Worm (Caenorhabditis elegans) whole organism, young adult: ENCODE measurements around the gene lsm-1.

Experiments used
- B0035.1 ChIP-seq: sonication (generic microtip); optimal IDR thresholded peaks from 2 replicates; lab custom pipeline; 2016; ENCODE audit warnings: missing genetic modification characterization, mild to moderate bottlenecking, missing compliant biosample characterization, missing genotype, missing genetic modification reagents
- C06A6.2 ChIP-seq: fragments of 200-800 bp; sonication (Bioruptor generic); conservative IDR thresholded peaks from 2 replicates; pipeline ENCODE4 v1.3.6; 2022; ENCODE audit warnings: missing genetic modification characterization, missing compliant biosample characterization
- F10E7.11 ChIP-seq: sonication (generic microtip); optimal IDR thresholded peaks from 2 replicates; lab custom pipeline; 2017; ENCODE audit warnings: mild to moderate bottlenecking, missing genetic modification characterization, moderate library complexity, missing compliant biosample characterization
- F22D6.2 ChIP-seq: sonication (generic microtip); optimal IDR thresholded peaks from 2 replicates; lab custom pipeline; 2016; ENCODE audit warnings: mild to moderate bottlenecking, missing genetic modification characterization, missing compliant biosample characterization
- F33H1.4 ChIP-seq: fragments of 200-800 bp; sonication (Bioruptor generic); IDR thresholded peaks from 2 replicates; pipeline ENCODE4 v1.3.6; 2022; ENCODE audit warnings: missing genetic modification reagents, missing genetic modification characterization, missing compliant biosample characterization
- F37B4.10 ChIP-seq: fragments of 200-800 bp; sonication (Bioruptor generic); IDR thresholded peaks from 2 replicates; pipeline ENCODE4 v1.3.6; 2022; ENCODE audit warnings: missing genetic modification characterization, missing compliant biosample characterization
- F49E8.2 ChIP-seq: sonication (generic microtip); optimal IDR thresholded peaks from 3 replicates; lab custom pipeline; 2017; ENCODE audit warnings: missing genetic modification characterization, mild to moderate bottlenecking, missing compliant biosample characterization, antibody characterized with exemption, moderate library complexity; ENCODE audit not compliant: insufficient read depth
- F52B5.7 ChIP-seq: sonication (generic microtip); optimal IDR thresholded peaks from 2 replicates; lab custom pipeline; 2016; ENCODE audit warnings: mild to moderate bottlenecking, missing genetic modification characterization, missing compliant biosample characterization
- F55B11.4 ChIP-seq: sonication (generic microtip); optimal IDR thresholded peaks from 2 replicates; lab custom pipeline; 2016; ENCODE audit warnings: missing compliant biosample characterization, missing genetic modification characterization, borderline replicate concordance; ENCODE audit not compliant: insufficient read depth
- F57A8.1 ChIP-seq: fragments of 200-800 bp; sonication (Bioruptor generic); optimal IDR thresholded peaks from 2 replicates; lab custom pipeline; 2018; ENCODE audit warnings: mild to moderate bottlenecking, missing genetic modification characterization, moderate library complexity, missing compliant biosample characterization
- K12H6.12 ChIP-seq: fragments of 200-800 bp; sonication (Bioruptor generic); optimal IDR thresholded peaks from 2 replicates; lab custom pipeline; 2018; ENCODE audit warnings: mild to moderate bottlenecking, missing genetic modification characterization, missing compliant biosample characterization
- T07F8.4 ChIP-seq: sonication (generic microtip); optimal IDR thresholded peaks from 2 replicates; lab custom pipeline; 2016; ENCODE audit warnings: mild to moderate bottlenecking, missing genetic modification characterization, moderate library complexity, missing compliant biosample characterization
- Y67H2A.10 ChIP-seq: fragments of 200-800 bp; sonication (Bioruptor generic); conservative IDR thresholded peaks from 2 replicates; pipeline ENCODE4 v1.3.6; 2022; ENCODE audit warnings: missing genetic modification reagents, missing genetic modification characterization, missing compliant biosample characterization
- Y95B8A.8 ChIP-seq: fragments of 200-800 bp; sonication (Bioruptor generic); IDR thresholded peaks from 2 replicates; pipeline ENCODE4 v1.3.6; 2022; ENCODE audit warnings: missing genetic modification reagents, missing genetic modification characterization, missing compliant biosample characterization
- atf-7 ChIP-seq: sonication (generic microtip); optimal IDR thresholded peaks from 2 replicates; lab custom pipeline; 2017; ENCODE audit warnings: mild to moderate bottlenecking, missing genetic modification characterization, missing compliant biosample characterization
- athp-1 ChIP-seq: sonication (generic microtip); optimal IDR thresholded peaks from 2 replicates; lab custom pipeline; 2017; ENCODE audit warnings: mild to moderate bottlenecking, missing genetic modification characterization, missing compliant biosample characterization
- ccch-3 ChIP-seq: fragments of 200-800 bp; sonication (Bioruptor generic); optimal IDR thresholded peaks from 2 replicates; lab custom pipeline; 2018; ENCODE audit warnings: mild to moderate bottlenecking, missing genetic modification characterization, missing compliant biosample characterization
- ceh-27 ChIP-seq: fragments of 200-800 bp; sonication (Bioruptor generic); optimal IDR thresholded peaks from 2 replicates; lab custom pipeline; 2018; ENCODE audit warnings: mild to moderate bottlenecking, missing genetic modification characterization, moderate library complexity, missing compliant biosample characterization
- ceh-58 ChIP-seq: fragments of 200-800 bp; sonication (Bioruptor generic); IDR thresholded peaks from 2 replicates; pipeline ENCODE4 v1.3.6; 2022; ENCODE audit warnings: missing genetic modification characterization, missing compliant biosample characterization
- ceh-79 ChIP-seq: sonication (generic microtip); optimal IDR thresholded peaks from 2 replicates; lab custom pipeline; 2017; ENCODE audit warnings: mild to moderate bottlenecking, missing genetic modification characterization, missing compliant biosample characterization
- die-1 ChIP-seq: sonication (generic microtip); optimal IDR thresholded peaks from 2 replicates; lab custom pipeline; 2016; ENCODE audit warnings: missing genotype, mild to moderate bottlenecking, missing genetic modification characterization, missing compliant biosample characterization
- dox-1 ChIP-seq: fragments of 200-800 bp; sonication (Bioruptor generic); IDR thresholded peaks from 2 replicates; pipeline ENCODE4 v1.3.6; 2022; ENCODE audit warnings: missing genetic modification reagents, missing genetic modification characterization, missing compliant biosample characterization
- egl-18 ChIP-seq: fragments of 200-800 bp; sonication (Bioruptor generic); IDR thresholded peaks from 2 replicates; pipeline ENCODE4 v1.3.6; 2022; ENCODE audit warnings: missing genetic modification reagents, missing genetic modification characterization, missing compliant biosample characterization
- egrh-3 ChIP-seq: fragments of 200-800 bp; sonication (Bioruptor generic); IDR thresholded peaks from 2 replicates; pipeline ENCODE4 v1.3.6; 2022; ENCODE audit warnings: missing genetic modification reagents, missing genetic modification characterization, missing compliant biosample characterization
- ets-4 ChIP-seq: fragments of 200-800 bp; sonication (Bioruptor generic); optimal IDR thresholded peaks from 2 replicates; lab custom pipeline; 2018; ENCODE audit warnings: mild to moderate bottlenecking, missing genetic modification characterization, missing compliant biosample characterization
- fkh-3 ChIP-seq: sonication (generic microtip); optimal IDR thresholded peaks from 2 replicates; lab custom pipeline; 2016; ENCODE audit warnings: mild to moderate bottlenecking, missing genetic modification characterization, missing compliant biosample characterization
- gei-17 ChIP-seq: fragments of 200-800 bp; sonication (Bioruptor generic); optimal IDR thresholded peaks from 2 replicates; lab custom pipeline; 2018; ENCODE audit warnings: mild to moderate bottlenecking, missing genetic modification characterization, missing compliant biosample characterization
- him-1 ChIP-seq: sonication (generic microtip); optimal IDR thresholded peaks from 2 replicates; lab custom pipeline; 2016; ENCODE audit warnings: missing genotype, missing genetic modification reagents, missing genetic modification characterization, missing compliant biosample characterization
- hlh-12 ChIP-seq: sonication (generic microtip); optimal IDR thresholded peaks from 2 replicates; lab custom pipeline; 2016; ENCODE audit warnings: missing genetic modification characterization, missing compliant biosample characterization
- lag-1 ChIP-seq: fragments of 200-800 bp; sonication (Bioruptor generic); IDR thresholded peaks from 2 replicates; pipeline ENCODE4 v1.3.6; 2022; ENCODE audit warnings: missing genetic modification reagents, missing genetic modification characterization, missing compliant biosample characterization
- lin-26 ChIP-seq: fragments of 200-800 bp; sonication (Bioruptor generic); IDR thresholded peaks from 2 replicates; pipeline ENCODE4 v1.3.6; 2022; ENCODE audit warnings: missing genetic modification reagents, missing genetic modification characterization, missing compliant biosample characterization
- lin-40 ChIP-seq: sonication (generic microtip); optimal IDR thresholded peaks from 2 replicates; lab custom pipeline; 2016; ENCODE audit warnings: missing genetic modification characterization, mild to moderate bottlenecking, missing compliant biosample characterization, missing genotype, missing genetic modification reagents
- lir-1 ChIP-seq: fragments of 200-800 bp; sonication (Bioruptor generic); conservative IDR thresholded peaks from 2 replicates; pipeline ENCODE4 v1.3.6; 2022; ENCODE audit warnings: missing genetic modification reagents, missing genetic modification characterization, missing compliant biosample characterization
- lsl-1 ChIP-seq: fragments of 200-800 bp; sonication (Bioruptor generic); optimal IDR thresholded peaks from 2 replicates; lab custom pipeline; 2018; ENCODE audit warnings: mild to moderate bottlenecking, missing genetic modification characterization, moderate library complexity, missing compliant biosample characterization
- lsy-27 ChIP-seq: sonication (generic microtip); optimal IDR thresholded peaks from 2 replicates; lab custom pipeline; 2017; ENCODE audit warnings: missing genetic modification characterization, mild to moderate bottlenecking, missing compliant biosample characterization, antibody characterized with exemption, missing genotype, borderline replicate concordance; ENCODE audit not compliant: insufficient read depth
- madf-8 ChIP-seq: fragments of 200-800 bp; sonication (Bioruptor generic); conservative IDR thresholded peaks from 2 replicates; pipeline ENCODE4 v1.3.6; 2022; ENCODE audit warnings: missing genetic modification reagents, missing genetic modification characterization, missing compliant biosample characterization
- mcd-1 ChIP-seq: fragments of 200-800 bp; sonication (Bioruptor generic); IDR thresholded peaks from 2 replicates; pipeline ENCODE4 v1.3.6; 2022; ENCODE audit warnings: missing genetic modification reagents, missing genetic modification characterization, missing compliant biosample characterization
- mxl-1 ChIP-seq: sonication (generic microtip); optimal IDR thresholded peaks from 2 replicates; lab custom pipeline; 2016; ENCODE audit warnings: missing genetic modification characterization, missing compliant biosample characterization
- nfya-2 ChIP-seq: fragments of 200-800 bp; sonication (Bioruptor generic); IDR thresholded peaks from 2 replicates; pipeline ENCODE4 v1.3.6; 2022; ENCODE audit warnings: missing genetic modification reagents, missing genetic modification characterization, missing compliant biosample characterization
- nhr-120 ChIP-seq: fragments of 200-800 bp; sonication (Bioruptor generic); IDR thresholded peaks from 2 replicates; pipeline ENCODE4 v1.3.6; 2022; ENCODE audit warnings: missing genetic modification characterization, missing compliant biosample characterization
- rcor-1 ChIP-seq: fragments of 200-800 bp; sonication (Bioruptor generic); IDR thresholded peaks from 2 replicates; pipeline ENCODE4 v1.3.6; 2022; ENCODE audit warnings: missing genetic modification reagents, missing genetic modification characterization, missing compliant biosample characterization
- repo-1 ChIP-seq: sonication (generic microtip); optimal IDR thresholded peaks from 2 replicates; lab custom pipeline; 2017; ENCODE audit warnings: mild to moderate bottlenecking, missing genetic modification characterization, missing compliant biosample characterization
- sdz-38 ChIP-seq: sonication (generic microtip); optimal IDR thresholded peaks from 2 replicates; lab custom pipeline; 2016; ENCODE audit warnings: missing genotype, missing genetic modification characterization, missing compliant biosample characterization
- snpc-1.3 ChIP-seq: sonication (generic microtip); optimal IDR thresholded peaks from 2 replicates; lab custom pipeline; 2017; ENCODE audit warnings: missing genetic modification characterization, mild to moderate bottlenecking, missing compliant biosample characterization, antibody characterized with exemption, moderate library complexity, missing genotype, missing genetic modification reagents; ENCODE audit not compliant: insufficient read depth
- sptf-2 ChIP-seq: fragments of 200-800 bp; sonication (Bioruptor generic); optimal IDR thresholded peaks from 2 replicates; lab custom pipeline; 2018; ENCODE audit warnings: mild to moderate bottlenecking, missing genetic modification characterization, missing compliant biosample characterization
- xnd-1 ChIP-seq: sonication (generic microtip); optimal IDR thresholded peaks from 2 replicates; lab custom pipeline; 2016; ENCODE audit warnings: missing genotype, missing genetic modification reagents, missing genetic modification characterization, missing compliant biosample characterization
- zfh-2 ChIP-seq: fragments of 200-800 bp; sonication (Bioruptor generic); conservative IDR thresholded peaks from 2 replicates; pipeline ENCODE4 v1.3.6; 2022; ENCODE audit warnings: missing genetic modification reagents, missing genetic modification characterization, missing compliant biosample characterization
- zim-3 ChIP-seq: sonication (generic microtip); optimal IDR thresholded peaks from 2 replicates; lab custom pipeline; 2017; ENCODE audit warnings: mild to moderate bottlenecking, missing genetic modification characterization, moderate library complexity, missing compliant biosample characterization

lsm-1 gene

ce11 chrII:11149866-11150685 is 23.3 kb downstream of the lsm-1 start (continued):
- no peak for TF ChIP-seq snpc-1.3 (tag; lab: Kevin White, UChicago)
- 0 out of 2 replicates have a peak, but pooled peaks have one; percentile 32 for TF ChIP-seq lin-26
- no peak; the same call in 1 of the 2 replicates for TF ChIP-seq F33H1.4
- no peak for TF ChIP-seq sdz-38 (tag; lab: Kevin White, UChicago)
- no peak for TF ChIP-seq xnd-1
- TF ChIP-seq zfh-2 (GFP tag; lab: Robert Waterston, UW): no peak
- peak; percentile 48 for TF ChIP-seq gei-17 (GFP tag; lab: Kevin White, UChicago)
- no peak for TF ChIP-seq egl-18 (GFP tag; lab: Robert Waterston, UW)
- peak; percentile 63 for TF ChIP-seq mcd-1
- TF ChIP-seq him-1 (tag; lab: Kevin White, UChicago): no peak
- peak; percentile 19 for TF ChIP-seq fkh-3
- TF ChIP-seq lag-1 (GFP tag; lab: Robert Waterston, UW): no peak
- no peak for TF ChIP-seq lsy-27 (tag; lab: Kevin White, UChicago)
- TF ChIP-seq mxl-1 (tag; lab: Kevin White, UChicago): no peak
- no peak for TF ChIP-seq madf-8
- no peak for TF ChIP-seq ceh-79 (tag; lab: Kevin White, UChicago)
- no peak for TF ChIP-seq nhr-120 (GFP tag; lab: Robert Waterston, UW)
- no peak for TF ChIP-seq lsl-1 (GFP tag; lab: Kevin White, UChicago)
- peak; percentile 17 for TF ChIP-seq F22D6.2 (tag; lab: Kevin White, UChicago)
- TF ChIP-seq zim-3 (tag; lab: Kevin White, UChicago): no peak
- peak; percentile 56; the same call in 1 of the 2 replicates for TF ChIP-seq C06A6.2
- no peak for TF ChIP-seq ceh-58 (GFP tag; lab: Robert Waterston, UW)
- no peak for TF ChIP-seq F49E8.2 (tag; lab: Kevin White, UChicago)
- no peak for TF ChIP-seq ceh-27
- TF ChIP-seq repo-1 (tag; lab: Kevin White, UChicago): peak; percentile 91
- no peak for TF ChIP-seq ccch-3 (GFP tag; lab: Kevin White, UChicago)
- peak; percentile 55 for TF ChIP-seq F52B5.7 (tag; lab: Kevin White, UChicago)
- no peak for TF ChIP-seq hlh-12
- TF ChIP-seq B0035.1: peak; percentile 26
- peak; percentile 10 for TF ChIP-seq lin-40 (tag; lab: Kevin White, UChicago)
- no peak for TF ChIP-seq lir-1 (GFP tag; lab: Robert Waterston, UW)
- TF ChIP-seq F10E7.11: peak; percentile 52
- no peak for TF ChIP-seq sptf-2
- TF ChIP-seq K12H6.12: no peak
- no peak for TF ChIP-seq nfya-2 (GFP tag; lab: Robert Waterston, UW)
- no peak for TF ChIP-seq F57A8.1 (GFP tag; lab: Kevin White, UChicago)
- TF ChIP-seq rcor-1 (GFP tag; lab: Robert Waterston, UW): no peak
- TF ChIP-seq, all 124 proteins: peak for 43

ce11 chrII:11150976-11151375 is 24.2 kb downstream of the lsm-1 start:
- TF ChIP-seq dox-1 (GFP tag; lab: Robert Waterston, UW) (0 out of 2 replicates have a peak, but pooled peaks have one; percentile 24), T07F8.4 (tag; lab: Kevin White, UChicago) (no peak), ets-4 (GFP tag; lab: Kevin White, UChicago) (peak; percentile 40), die-1 (tag; lab: Kevin White, UChicago) (no peak), C06A6.2 (no peak), atf-7 (tag; lab: Kevin White, UChicago) (peak; percentile 59), F55B11.4 (tag; lab: Kevin White, UChicago) (no peak), egl-18 (GFP tag; lab: Robert Waterston, UW) (no peak), Y95B8A.8 (GFP tag; lab: Robert Waterston, UW) (no peak), Y67H2A.10 (GFP tag; lab: Robert Waterston, UW) (no peak), K12H6.12 (no peak), F37B4.10 (GFP tag; lab: Robert Waterston, UW) (no peak), egrh-3 (no peak), athp-1 (tag; lab: Kevin White, UChicago) (no peak), F49E8.2 (tag; lab: Kevin White, UChicago) (no peak)
